Worm (Caenorhabditis elegans) whole organism, early embryonic: ENCODE measurements around the gene C53C11.2.

Experiments
- B0310.2 ChIP-seq: sonication (generic microtip); optimal IDR thresholded peaks from 2 replicates; lab custom pipeline; 2016; ENCODE audit warnings: mild to moderate bottlenecking, missing genetic modification characterization, missing compliant biosample characterization
- F13C5.2 ChIP-seq: sonication (generic microtip); optimal IDR thresholded peaks from 2 replicates; lab custom pipeline; 2017; ENCODE audit warnings: mild to moderate bottlenecking, missing genetic modification characterization, inconsistent platforms, missing compliant biosample characterization
- aly-1 ChIP-seq: sonication (generic microtip); optimal IDR thresholded peaks from 2 replicates; lab custom pipeline; 2016; ENCODE audit warnings: missing genetic modification characterization, missing compliant biosample characterization
- ama-1 ChIP-seq: fragments of 150-350 bp; optimal IDR thresholded peaks from 2 replicates; lab custom pipeline; 2014
- ceh-13 ChIP-seq: fragments of 200-800 bp; sonication (Bioruptor generic); optimal IDR thresholded peaks from 2 replicates; lab custom pipeline; 2018; ENCODE audit warnings: mild to moderate bottlenecking, missing genetic modification characterization, missing compliant biosample characterization
- ceh-36 ChIP-seq: sonication (generic microtip); optimal IDR thresholded peaks from 2 replicates; lab custom pipeline; 2016; ENCODE audit warnings: missing genetic modification characterization, inconsistent platforms, missing compliant biosample characterization
- ets-7 ChIP-seq: sonication (generic microtip); optimal IDR thresholded peaks from 2 replicates; lab custom pipeline; 2016; ENCODE audit warnings: missing genotype, missing genetic modification characterization, missing compliant biosample characterization
- flt-1 ChIP-seq: fragments of 200-800 bp; sonication (Bioruptor generic); IDR thresholded peaks from 2 replicates; pipeline ENCODE4 v1.3.6; 2022; ENCODE audit warnings: missing genetic modification characterization, missing compliant biosample characterization
- hmbx-1 ChIP-seq: sonication (generic microtip); optimal IDR thresholded peaks from 2 replicates; lab custom pipeline; 2016; ENCODE audit warnings: mild to moderate bottlenecking, missing genetic modification characterization, missing compliant biosample characterization
- hmg-4 ChIP-seq: fragments of 200-800 bp; sonication (Bioruptor generic); optimal IDR thresholded peaks from 2 replicates; lab custom pipeline; 2018; ENCODE audit warnings: mild to moderate bottlenecking, missing genetic modification characterization, missing compliant biosample characterization
- hnd-1 ChIP-seq: sonication (generic microtip); optimal IDR thresholded peaks from 2 replicates; lab custom pipeline; 2016; ENCODE audit warnings: missing genetic modification characterization, missing compliant biosample characterization
- pes-1 ChIP-seq: fragments of 200-800 bp; sonication (Bioruptor generic); IDR thresholded peaks from 2 replicates; pipeline ENCODE4 v1.3.6; 2022; ENCODE audit warnings: missing genetic modification reagents, missing genetic modification characterization, missing compliant biosample characterization
- scrt-1 ChIP-seq: fragments of 200-800 bp; sonication (Bioruptor generic); IDR thresholded peaks from 2 replicates; pipeline ENCODE4 v1.3.6; 2022; ENCODE audit warnings: missing genetic modification characterization, missing compliant biosample characterization
- sea-1 ChIP-seq: fragments of 200-800 bp; sonication (Bioruptor generic); conservative IDR thresholded peaks from 2 replicates; pipeline ENCODE4 v1.3.6; 2022; ENCODE audit warnings: missing genetic modification characterization, missing compliant biosample characterization
- tbx-11 ChIP-seq: fragments of 200-800 bp; sonication (Bioruptor generic); IDR thresholded peaks from 2 replicates; pipeline ENCODE4 v1.3.6; 2022; ENCODE audit warnings: missing genetic modification characterization, missing compliant biosample characterization
- tbx-37 ChIP-seq: fragments of 200-800 bp; sonication (Bioruptor generic); conservative IDR thresholded peaks from 2 replicates; pipeline ENCODE4 v1.3.6; 2022; ENCODE audit warnings: missing genetic modification reagents, missing genetic modification characterization, missing compliant biosample characterization
- tra-4 ChIP-seq: sonication (generic microtip); optimal IDR thresholded peaks from 2 replicates; lab custom pipeline; 2017; ENCODE audit warnings: missing genetic modification characterization, missing compliant biosample characterization

C53C11.2 gene

DNA sequence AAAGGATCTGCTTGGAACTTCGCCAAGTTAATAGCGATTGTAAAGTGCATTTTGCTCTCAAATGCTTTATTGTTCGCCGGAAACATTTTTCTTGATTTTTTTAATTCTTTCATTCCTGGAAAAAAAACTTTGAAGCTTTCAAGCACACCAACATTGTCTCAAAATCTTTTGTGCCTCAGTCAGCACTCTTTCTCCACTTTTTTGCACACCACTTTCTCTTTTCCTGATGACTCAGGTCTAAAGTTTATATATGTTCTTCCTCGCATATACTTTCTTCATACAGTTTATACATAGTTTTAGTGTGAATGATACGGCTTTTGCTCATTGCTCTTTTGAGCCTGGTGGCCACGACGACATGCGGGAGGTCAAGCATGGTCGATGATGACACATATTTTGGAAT is 2.7 kb upstream of the C53C11.2 start, which contains the start of gene C53C11.5:
Gene C53C11.5, plus strand, starts transcription at position 301 of the 400 bp plus-strand sequence.
- TF ChIP-seq flt-1 (GFP tag; lab: Robert Waterston, UW): no peak

DNA sequence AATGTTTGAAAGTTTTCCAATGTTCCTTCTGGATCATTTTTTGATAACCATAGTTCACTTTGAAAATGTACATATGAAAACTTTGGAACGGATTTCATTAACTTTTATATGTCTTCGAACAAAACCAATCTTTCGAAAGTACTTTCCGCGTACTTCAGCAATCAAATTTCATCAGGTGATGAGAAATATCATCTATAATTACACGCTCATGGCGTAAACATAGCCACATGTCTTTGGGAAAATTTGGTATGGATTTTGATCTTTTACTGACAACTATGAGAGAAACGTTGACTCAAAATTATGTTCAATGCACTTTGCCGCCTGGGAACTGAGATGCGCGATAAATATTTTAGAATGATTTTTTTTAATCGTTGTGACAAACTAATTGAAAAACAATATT is 2.5 kb downstream of the C53C11.2 start:
- TF ChIP-seq aly-1 (tag; lab: Kevin White, UChicago): no peak
- TF ChIP-seq ceh-36 (tag; lab: Kevin White, UChicago): no peak
- TF ChIP-seq pes-1 (GFP tag; lab: Robert Waterston, UW): no peak

DNA sequence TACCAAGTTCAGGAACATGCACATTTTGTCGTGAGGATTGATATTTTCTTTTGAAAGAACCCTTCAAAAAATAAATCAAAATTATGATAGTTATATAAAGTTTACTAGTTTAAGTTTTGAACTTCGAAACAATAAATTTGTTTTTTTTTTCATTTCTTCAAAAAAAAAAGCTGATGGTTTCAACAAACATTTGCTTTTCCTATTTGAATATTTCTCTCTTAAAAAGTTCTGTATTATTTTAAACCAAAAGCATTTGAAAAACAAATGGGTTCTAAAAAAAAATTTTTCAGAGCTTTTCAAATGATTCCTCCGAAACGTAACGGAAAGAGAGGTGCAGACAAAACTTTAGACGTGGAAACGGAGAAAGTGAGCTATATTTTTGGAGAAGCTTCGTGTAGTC is 4.0 kb downstream of the C53C11.2 start, which contains the start of gene C53C11.1:
Gene C53C11.1, plus strand, starts transcription at position 301 of the 400 bp plus-strand sequence.
- TF ChIP-seq hmg-4 (GFP tag; lab: Kevin White, UChicago): no peak
- TF ChIP-seq tra-4 (tag; lab: Kevin White, UChicago): no peak
- no peak for TF ChIP-seq aly-1 (tag; lab: Kevin White, UChicago)
- TF ChIP-seq B0310.2 (tag; lab: Kevin White, UChicago): no peak
- TF ChIP-seq sea-1: no peak
- TF ChIP-seq pes-1 (GFP tag; lab: Robert Waterston, UW): no peak
- no peak for TF ChIP-seq F13C5.2
- TF ChIP-seq hmbx-1 (tag; lab: Kevin White, UChicago): no peak
- TF ChIP-seq ama-1: no peak
- TF ChIP-seq ceh-13: no peak
- no peak for TF ChIP-seq ets-7 (tag; lab: Kevin White, UChicago)
- TF ChIP-seq hnd-1: no peak
- TF ChIP-seq flt-1 (GFP tag; lab: Robert Waterston, UW): no peak
- no peak for TF ChIP-seq tbx-11 (GFP tag; lab: Robert Waterston, UW)
- no peak for TF ChIP-seq tbx-37 (GFP tag; lab: Robert Waterston, UW)
- no peak for TF ChIP-seq ceh-36 (tag; lab: Kevin White, UChicago)

DNA sequence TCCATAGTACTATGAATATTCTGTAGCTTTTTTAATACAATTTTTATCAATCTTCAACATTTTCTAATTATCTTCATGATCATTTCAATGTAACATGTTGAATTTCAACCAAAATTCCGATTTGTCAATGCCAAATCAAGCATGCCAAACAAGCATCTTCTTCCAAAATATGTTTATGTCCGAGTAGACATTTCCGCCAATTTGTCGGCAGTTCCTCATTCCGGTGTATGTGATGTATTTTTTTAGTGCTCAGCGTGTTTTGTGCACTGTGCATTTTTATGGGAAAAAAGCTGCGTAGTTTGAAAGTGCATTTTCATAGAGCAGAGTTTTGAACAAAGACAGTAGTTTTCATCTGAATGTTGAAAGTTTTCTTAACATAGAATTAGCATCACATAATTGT is 13.0 kb downstream of the C53C11.2 start:
- no peak for TF ChIP-seq ets-7 (tag; lab: Kevin White, UChicago)
- no peak for TF ChIP-seq tra-4 (tag; lab: Kevin White, UChicago)
- no peak for TF ChIP-seq scrt-1 (GFP tag; lab: Robert Waterston, UW)
- no peak for TF ChIP-seq hmg-4 (GFP tag; lab: Kevin White, UChicago)
- no peak for TF ChIP-seq F13C5.2
- TF ChIP-seq B0310.2 (tag; lab: Kevin White, UChicago): no peak
- no peak for TF ChIP-seq ceh-13
- TF ChIP-seq flt-1 (GFP tag; lab: Robert Waterston, UW): no peak
- no peak for TF ChIP-seq ceh-36 (tag; lab: Kevin White, UChicago)
- no peak for TF ChIP-seq hnd-1
- no peak for TF ChIP-seq pes-1 (GFP tag; lab: Robert Waterston, UW)

DNA sequence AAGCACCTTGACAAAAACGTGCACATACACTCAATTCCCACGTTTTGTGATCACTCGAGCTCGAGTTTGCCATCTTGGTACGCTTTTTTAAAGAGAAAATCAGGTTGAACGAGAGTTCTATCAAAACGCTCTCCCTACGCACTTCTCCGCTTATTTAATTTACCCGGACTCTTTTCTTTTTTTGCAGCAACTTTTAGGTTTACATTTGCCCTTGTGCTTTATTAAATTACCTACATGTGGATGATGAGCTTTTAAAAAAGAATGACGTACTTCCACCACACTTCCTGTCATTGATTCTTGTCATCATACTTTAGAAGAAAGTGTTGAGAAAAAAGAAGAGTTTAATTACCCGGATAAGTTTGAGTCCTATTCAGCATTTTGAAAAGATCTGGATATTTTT is 15.7 kb downstream of the C53C11.2 start:
- TF ChIP-seq pes-1 (GFP tag; lab: Robert Waterston, UW): no peak
- TF ChIP-seq tra-4 (tag; lab: Kevin White, UChicago): no peak
- no peak for TF ChIP-seq scrt-1 (GFP tag; lab: Robert Waterston, UW)
- TF ChIP-seq F13C5.2: no peak
- no peak for TF ChIP-seq hnd-1
- TF ChIP-seq hmg-4 (GFP tag; lab: Kevin White, UChicago): no peak
- no peak for TF ChIP-seq B0310.2 (tag; lab: Kevin White, UChicago)
- TF ChIP-seq tbx-11 (GFP tag; lab: Robert Waterston, UW): no peak
- no peak for TF ChIP-seq ama-1
- no peak for TF ChIP-seq ceh-13
- no peak for TF ChIP-seq aly-1 (tag; lab: Kevin White, UChicago)
- TF ChIP-seq hmbx-1 (tag; lab: Kevin White, UChicago): no peak
- TF ChIP-seq sea-1: no peak

DNA sequence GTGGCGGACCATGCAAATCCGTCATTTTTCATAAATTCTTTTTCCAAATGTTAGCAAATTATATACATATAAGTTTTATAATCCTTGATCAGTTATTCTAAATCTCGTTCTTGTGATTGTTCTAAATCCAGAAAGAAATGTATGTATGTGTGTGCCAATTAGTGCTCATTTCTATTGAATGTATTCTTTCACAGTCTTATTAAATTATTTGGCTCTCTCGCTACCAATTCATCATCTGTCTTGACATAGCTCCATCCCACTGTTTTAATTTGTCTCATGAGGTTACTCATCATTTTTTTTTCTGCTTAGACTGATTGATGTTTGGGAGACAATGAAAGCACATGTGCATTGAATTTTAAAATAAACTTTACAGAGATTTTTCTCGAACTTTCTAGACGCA is 19.0 kb downstream of the C53C11.2 start:
- no peak for TF ChIP-seq F13C5.2

DNA sequence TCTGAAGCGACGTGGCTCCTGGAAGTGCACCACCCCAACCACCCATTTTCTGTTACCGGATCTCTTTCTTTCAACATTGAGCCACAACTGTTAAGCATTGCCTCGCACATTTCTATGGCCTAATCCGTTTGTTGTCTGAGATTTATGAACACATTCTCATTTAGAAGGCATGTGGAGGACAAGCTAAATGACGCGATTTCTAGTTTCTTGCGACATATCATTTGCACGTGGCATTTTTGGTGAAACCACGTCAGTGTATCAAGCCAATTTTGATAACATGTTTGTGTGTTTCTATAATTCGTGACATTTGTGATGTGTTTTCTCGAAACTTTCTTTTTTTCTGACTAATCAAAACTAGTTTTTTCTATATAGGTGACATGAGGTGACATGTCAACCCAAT is 20.3 kb downstream of the C53C11.2 start:
- TF ChIP-seq ets-7 (tag; lab: Kevin White, UChicago): no peak
- TF ChIP-seq tra-4 (tag; lab: Kevin White, UChicago): no peak
- no peak for TF ChIP-seq B0310.2 (tag; lab: Kevin White, UChicago)
- TF ChIP-seq pes-1 (GFP tag; lab: Robert Waterston, UW): no peak
- no peak for TF ChIP-seq tbx-11 (GFP tag; lab: Robert Waterston, UW)
- TF ChIP-seq ceh-36 (tag; lab: Kevin White, UChicago): no peak
- no peak for TF ChIP-seq sea-1
- no peak for TF ChIP-seq hnd-1
- no peak for TF ChIP-seq aly-1 (tag; lab: Kevin White, UChicago)
- no peak for TF ChIP-seq tbx-37 (GFP tag; lab: Robert Waterston, UW)
- TF ChIP-seq flt-1 (GFP tag; lab: Robert Waterston, UW): no peak
- TF ChIP-seq ceh-13: no peak

DNA sequence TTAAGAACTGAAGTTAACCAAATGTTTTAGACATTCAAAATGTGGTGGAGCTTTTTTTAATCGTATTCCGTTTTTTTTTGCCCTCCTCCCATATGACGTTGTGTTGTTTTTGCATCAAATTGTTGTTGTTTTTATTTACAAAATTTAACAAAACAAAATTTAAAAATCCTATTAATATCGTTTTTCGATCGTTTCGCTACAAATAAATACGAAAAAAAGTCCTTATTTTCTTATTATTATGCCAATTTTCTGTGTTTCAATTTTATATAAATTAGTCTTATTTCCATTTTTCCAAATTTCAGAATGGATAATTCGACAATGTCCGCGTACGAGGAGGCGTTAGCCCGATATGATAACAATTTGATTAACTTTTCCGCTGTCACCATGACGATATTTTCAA is 23.0 kb downstream of the C53C11.2 start, which contains the start of gene npr-36:
Gene npr-36, plus strand, starts transcription at position 301 of the 400 bp plus-strand sequence.
- no peak for TF ChIP-seq tra-4 (tag; lab: Kevin White, UChicago)
- no peak for TF ChIP-seq hmg-4 (GFP tag; lab: Kevin White, UChicago)
- TF ChIP-seq ama-1: no peak
- no peak for TF ChIP-seq hmbx-1 (tag; lab: Kevin White, UChicago)
- no peak for TF ChIP-seq ceh-36 (tag; lab: Kevin White, UChicago)
- TF ChIP-seq aly-1 (tag; lab: Kevin White, UChicago): no peak
- no peak for TF ChIP-seq flt-1 (GFP tag; lab: Robert Waterston, UW)

DNA sequence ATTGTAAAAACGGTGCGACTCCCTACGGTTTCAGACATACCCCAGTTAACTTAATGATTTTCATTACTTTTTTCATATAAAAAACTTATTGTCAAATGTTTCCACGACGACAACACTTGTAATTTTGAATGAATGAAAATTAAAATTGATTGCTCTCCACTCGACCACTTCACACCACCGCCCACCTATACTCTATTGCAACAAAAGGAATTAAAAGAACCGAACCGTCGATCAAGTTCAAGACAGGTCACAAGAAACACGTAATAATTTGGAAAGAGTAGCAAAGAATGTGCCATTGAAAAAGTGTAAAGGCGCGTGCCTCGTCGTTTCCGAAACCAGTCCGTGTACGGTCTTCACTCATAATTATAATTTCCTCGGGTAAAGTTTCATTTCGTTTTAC is 26.1 kb downstream of the C53C11.2 start, which contains the start of gene F10D7.11:
Gene F10D7.11, plus strand, starts transcription at position 301 of the 400 bp plus-strand sequence.
- no peak for TF ChIP-seq ceh-36 (tag; lab: Kevin White, UChicago)
- TF ChIP-seq tra-4 (tag; lab: Kevin White, UChicago): no peak
- no peak for TF ChIP-seq flt-1 (GFP tag; lab: Robert Waterston, UW)
- no peak for TF ChIP-seq hnd-1
- TF ChIP-seq pes-1 (GFP tag; lab: Robert Waterston, UW): no peak
- TF ChIP-seq tbx-37 (GFP tag; lab: Robert Waterston, UW): no peak
- TF ChIP-seq hmbx-1 (tag; lab: Kevin White, UChicago): no peak
- no peak for TF ChIP-seq hmg-4 (GFP tag; lab: Kevin White, UChicago)
- no peak for TF ChIP-seq scrt-1 (GFP tag; lab: Robert Waterston, UW)
- no peak for TF ChIP-seq ama-1
- TF ChIP-seq ets-7 (tag; lab: Kevin White, UChicago): no peak
- no peak for TF ChIP-seq ceh-13
- no peak for TF ChIP-seq aly-1 (tag; lab: Kevin White, UChicago)
- no peak for TF ChIP-seq tbx-11 (GFP tag; lab: Robert Waterston, UW)
- no peak for TF ChIP-seq B0310.2 (tag; lab: Kevin White, UChicago)
- TF ChIP-seq sea-1: no peak
- TF ChIP-seq F13C5.2: no peak
